Fruit fly (Drosophila melanogaster) whole organism, embryonic: ENCODE measurements around the gene Duba.

Experiments
- Ada2b ChIP-seq: fragments of 200-800 bp; sonication (Bioruptor generic); IDR thresholded peaks from 2 replicates; pipeline ENCODE4 v1.3.6; 2022; ENCODE audit warnings: missing biosample characterization, missing genetic modification characterization
- CG12071 ChIP-seq: fragments of 200-800 bp; sonication (Bioruptor generic); optimal IDR thresholded peaks from 3 replicates; lab custom pipeline; 2018; ENCODE audit warnings: missing biosample characterization, mild to moderate bottlenecking, missing genetic modification characterization
- CG12659 ChIP-seq: fragments of 200-800 bp; sonication (Bioruptor generic); optimal IDR thresholded peaks from 3 replicates; lab custom pipeline; 2017; ENCODE audit warnings: mild to moderate bottlenecking, missing biosample characterization, missing genetic modification reagents, missing genetic modification characterization
- CG15011 ChIP-seq: fragments of 200-800 bp; sonication (Bioruptor generic); optimal IDR thresholded peaks from 3 replicates; lab custom pipeline; 2018; ENCODE audit warnings: missing biosample characterization, mild to moderate bottlenecking, missing genetic modification characterization
- CG15514 ChIP-seq: fragments of 200-800 bp; sonication (Bioruptor generic); optimal IDR thresholded peaks from 3 replicates; lab custom pipeline; 2017; ENCODE audit warnings: missing biosample characterization, missing genetic modification characterization, mild to moderate bottlenecking, moderate library complexity, missing genetic modification reagents
- CG17802 ChIP-seq: fragments of 200-800 bp; sonication (Bioruptor generic); optimal IDR thresholded peaks from 2 replicates; lab custom pipeline; 2018; ENCODE audit warnings: missing biosample characterization, mild to moderate bottlenecking, missing genetic modification characterization, moderate library complexity
- CG1792 ChIP-seq: fragments of 200-800 bp; sonication (Bioruptor generic); optimal IDR thresholded peaks from 2 replicates; lab custom pipeline; 2016; ENCODE audit warnings: missing biosample characterization, missing genetic modification characterization
- CG18011 ChIP-seq: fragments of 200-800 bp; sonication (Bioruptor generic); optimal IDR thresholded peaks from 2 replicates; lab custom pipeline; 2017; ENCODE audit warnings: missing biosample characterization, missing genetic modification characterization, mild to moderate bottlenecking, moderate library complexity, missing genotype
- CG2116 ChIP-seq: fragments of 200-800 bp; sonication (Bioruptor generic); optimal IDR thresholded peaks from 3 replicates; lab custom pipeline; 2018; ENCODE audit warnings: missing biosample characterization, mild to moderate bottlenecking, missing genetic modification characterization
- CG33557 ChIP-seq: fragments of 200-800 bp; sonication (Bioruptor generic); optimal IDR thresholded peaks from 2 replicates; lab custom pipeline; 2019; ENCODE audit warnings: missing biosample characterization, mild to moderate bottlenecking, missing genetic modification characterization, moderate library complexity
- CG8944 ChIP-seq: fragments of 200-800 bp; sonication (Bioruptor generic); optimal IDR thresholded peaks from 3 replicates; lab custom pipeline; 2016; ENCODE audit warnings: missing biosample characterization, missing genetic modification characterization
- CG9797 ChIP-seq: fragments of 200-800 bp; sonication (Bioruptor generic); optimal IDR thresholded peaks from 3 replicates; lab custom pipeline; 2018; ENCODE audit warnings: missing biosample characterization, mild to moderate bottlenecking, missing genetic modification characterization
- Dfd ChIP-seq, 2 experiments: fragments of >200 bp; optimal IDR thresholded peaks; 2 replicates each; lab custom pipeline; 2017; ENCODE audit warnings: missing biosample characterization in 2 of 2, missing genetic modification characterization in 2 of 2
- Doc2 ChIP-seq: fragments of 200-800 bp; sonication (Bioruptor generic); IDR thresholded peaks from 2 replicates; pipeline ENCODE4 v1.3.6; 2022; ENCODE audit warnings: missing biosample characterization, missing genetic modification characterization
- Dp ChIP-seq: fragments of 200-800 bp; sonication (Bioruptor generic); optimal IDR thresholded peaks from 2 replicates; lab custom pipeline; 2018; ENCODE audit warnings: missing biosample characterization, mild to moderate bottlenecking, missing genetic modification characterization, moderate library complexity
- Eip74EF ChIP-seq, 2 experiments: fragments of 200-800 bp in 1 of 2; fragments of >200 bp in 1 of 2; sonication (Bioruptor generic) in 1 of 2; optimal IDR thresholded peaks; 2 replicates each; lab custom pipeline; 2017 to 2019; ENCODE audit warnings: missing biosample characterization in 2 of 2, missing genetic modification characterization in 2 of 2, mild to moderate bottlenecking in 1 of 2, moderate library complexity in 1 of 2
- Ets65A ChIP-seq: fragments of 200-800 bp; sonication (Bioruptor generic); peaks from one replicate; lab custom pipeline; 2016; ENCODE audit warnings: missing biosample characterization, missing genetic modification characterization
- Ets97D ChIP-seq: fragments of 200-800 bp; sonication (Bioruptor generic); optimal IDR thresholded peaks from 3 replicates; lab custom pipeline; 2016; ENCODE audit warnings: missing biosample characterization, missing genetic modification characterization
- Fer2 ChIP-seq: fragments of 200-800 bp; sonication (Bioruptor generic); optimal IDR thresholded peaks from 2 replicates; lab custom pipeline; 2018; ENCODE audit warnings: missing biosample characterization, mild to moderate bottlenecking, missing genetic modification characterization, moderate library complexity
- GATAe ChIP-seq: fragments of 200-800 bp; sonication (Bioruptor generic); conservative IDR thresholded peaks from 2 replicates; pipeline ENCODE4 v1.3.6; 2022; ENCODE audit warnings: missing biosample characterization, missing genetic modification characterization
- Hr78 ChIP-seq, 2 experiments: fragments of 200-800 bp in 1 of 2; fragments of >200 bp in 1 of 2; sonication (Bioruptor generic) in 1 of 2; optimal IDR thresholded peaks; 2 replicates each; lab custom pipeline; 2017 to 2019; ENCODE audit warnings: missing biosample characterization in 2 of 2, missing genetic modification characterization in 2 of 2, mild to moderate bottlenecking in 1 of 2, moderate library complexity in 1 of 2
- Lhr ChIP-seq: fragments of 200-800 bp; sonication (Bioruptor generic); optimal IDR thresholded peaks from 3 replicates; lab custom pipeline; 2017; ENCODE audit warnings: mild to moderate bottlenecking, missing biosample characterization, missing genetic modification reagents, missing genetic modification characterization
- Neu2 ChIP-seq: fragments of 200-800 bp; sonication (Bioruptor generic); optimal IDR thresholded peaks from 3 replicates; lab custom pipeline; 2016; ENCODE audit warnings: missing biosample characterization, missing genetic modification characterization, borderline replicate concordance
- Poxn ChIP-seq: fragments of 200-800 bp; sonication (Bioruptor generic); IDR thresholded peaks from 2 replicates; pipeline ENCODE4 v1.3.6; 2022; ENCODE audit warnings: missing biosample characterization, missing genetic modification characterization
- Sry-β ChIP-seq: fragments of 200-800 bp; sonication (Bioruptor generic); optimal IDR thresholded peaks from 2 replicates; lab custom pipeline; 2018; ENCODE audit warnings: missing biosample characterization, mild to moderate bottlenecking, missing genetic modification characterization, moderate library complexity
- Sry-δ ChIP-seq: fragments of 200-800 bp; sonication (Bioruptor generic); optimal IDR thresholded peaks from 2 replicates; lab custom pipeline; 2016; ENCODE audit warnings: missing biosample characterization, missing genetic modification characterization
- Trl ChIP-seq, 3 experiments: fragments of >200 bp in 2 of 3; fragments of 200-800 bp in 1 of 3; sonication (Bioruptor generic) in 1 of 3; optimal IDR thresholded peaks; 2 replicates in 1 of 3; 3 replicates in 2 of 3; lab custom pipeline; 2016 to 2017; ENCODE audit warnings: missing biosample characterization in 1 of 3, missing genetic modification characterization in 1 of 3
- amos ChIP-seq: fragments of 200-800 bp; sonication (Bioruptor generic); IDR thresholded peaks from 2 replicates; pipeline ENCODE4 v1.3.6; 2022; ENCODE audit warnings: missing biosample characterization, missing genetic modification characterization; ENCODE audit not compliant: partially characterized antibody
- ara ChIP-seq: fragments of 200-800 bp; sonication (Bioruptor generic); IDR thresholded peaks from 2 replicates; pipeline ENCODE4 v1.3.6; 2022; ENCODE audit warnings: missing biosample characterization, missing genetic modification characterization
- cg ChIP-seq: fragments of 200-800 bp; sonication (Bioruptor generic); optimal IDR thresholded peaks from 3 replicates; lab custom pipeline; 2019; ENCODE audit warnings: missing biosample characterization, mild to moderate bottlenecking, missing genetic modification characterization, moderate library complexity
- chif ChIP-seq, 2 experiments: fragments of 200-800 bp; sonication (Bioruptor generic); optimal IDR thresholded peaks; 3 replicates each; lab custom pipeline; 2016; ENCODE audit warnings: missing biosample characterization in 2 of 2, missing genetic modification characterization in 2 of 2
- dm ChIP-seq: fragments of 200-800 bp; sonication (Bioruptor generic); optimal IDR thresholded peaks from 3 replicates; lab custom pipeline; 2016; ENCODE audit warnings: missing biosample characterization, missing genetic modification characterization
- dmrt99B ChIP-seq: fragments of 200-800 bp; sonication (Bioruptor generic); optimal IDR thresholded peaks from 2 replicates; lab custom pipeline; 2018; ENCODE audit warnings: missing biosample characterization, mild to moderate bottlenecking, missing genetic modification characterization, moderate library complexity
- eve ChIP-seq, 2 experiments: fragments of >200 bp; optimal IDR thresholded peaks; 2 replicates each; lab custom pipeline; 2017; ENCODE audit warnings: missing biosample characterization in 2 of 2, missing genetic modification characterization in 2 of 2
- ewg ChIP-seq: fragments of 200-800 bp; sonication (Bioruptor generic); optimal IDR thresholded peaks from 3 replicates; lab custom pipeline; 2017; ENCODE audit warnings: mild to moderate bottlenecking, missing biosample characterization, missing genetic modification reagents, missing genetic modification characterization
- fd102C ChIP-seq: fragments of 200-800 bp; sonication (Bioruptor generic); optimal IDR thresholded peaks from 2 replicates; lab custom pipeline; 2018; ENCODE audit warnings: missing biosample characterization, mild to moderate bottlenecking, missing genetic modification characterization, moderate library complexity
- fd64A ChIP-seq: fragments of 200-800 bp; sonication (Bioruptor generic); optimal IDR thresholded peaks from 3 replicates; lab custom pipeline; 2018; ENCODE audit warnings: missing biosample characterization, mild to moderate bottlenecking, missing genetic modification characterization
- knrl ChIP-seq: fragments of 200-800 bp; sonication (Bioruptor generic); IDR thresholded peaks from 3 replicates; pipeline ENCODE4 v1.3.6; 2022; ENCODE audit warnings: missing biosample characterization, missing genetic modification characterization; ENCODE audit not compliant: partially characterized antibody
- lov ChIP-seq, 2 experiments: fragments of 200-800 bp in 1 of 2; fragments of >200 bp in 1 of 2; sonication (Bioruptor generic) in 1 of 2; IDR thresholded peaks in 1 of 2; optimal IDR thresholded peaks in 1 of 2; 2 replicates in 1 of 2; 3 replicates in 1 of 2; pipeline versions ENCODE4 v1.3.6 to Lab custom; 2017 to 2022; ENCODE audit warnings: missing biosample characterization in 1 of 2, missing genetic modification characterization in 1 of 2
- mirr ChIP-seq: fragments of 200-800 bp; sonication (Bioruptor generic); optimal IDR thresholded peaks from 3 replicates; lab custom pipeline; 2018; ENCODE audit warnings: missing biosample characterization, mild to moderate bottlenecking, missing genetic modification characterization
- pb ChIP-seq: fragments of 200-800 bp; sonication (Bioruptor generic); optimal IDR thresholded peaks from 3 replicates; lab custom pipeline; 2016; ENCODE audit warnings: missing biosample characterization, missing genetic modification characterization
- pho ChIP-seq: fragments of 200-800 bp; sonication (Bioruptor generic); optimal IDR thresholded peaks from 2 replicates; lab custom pipeline; 2016; ENCODE audit warnings: missing biosample characterization, missing genetic modification characterization
- pzg ChIP-seq: fragments of 200-800 bp; sonication (Bioruptor generic); optimal IDR thresholded peaks from 3 replicates; lab custom pipeline; 2018; ENCODE audit warnings: missing biosample characterization, mild to moderate bottlenecking, missing genetic modification characterization, moderate library complexity
- ranshi ChIP-seq: fragments of 200-800 bp; sonication (Bioruptor generic); IDR thresholded peaks from 2 replicates; pipeline ENCODE4 v1.3.6; 2022; ENCODE audit warnings: missing biosample characterization, missing genetic modification characterization
- sr ChIP-seq: fragments of 200-800 bp; sonication (Bioruptor generic); IDR thresholded peaks from 3 replicates; pipeline ENCODE4 v1.3.6; 2022; ENCODE audit warnings: missing biosample characterization, missing genetic modification characterization
- ssp ChIP-seq: fragments of 200-800 bp; sonication (Bioruptor generic); IDR thresholded peaks from 2 replicates; pipeline ENCODE4 v1.3.6; 2022; ENCODE audit warnings: missing biosample characterization, missing genetic modification characterization
- unc-4 ChIP-seq: fragments of 200-800 bp; sonication (Bioruptor generic); IDR thresholded peaks from 2 replicates; pipeline ENCODE4 v1.3.6; 2022; ENCODE audit warnings: missing biosample characterization, missing genetic modification characterization; ENCODE audit not compliant: partially characterized antibody
- z ChIP-seq: fragments of 200-800 bp; sonication (Bioruptor generic); IDR thresholded peaks from 3 replicates; pipeline ENCODE4 v1.3.6; 2022; ENCODE audit warnings: missing biosample characterization, missing genetic modification characterization

The Duba gene

dm6 chr3L:11609153-11609809, at the start of gene Duba (continued):
- 0 out of 3 replicates have a peak, but pooled peaks have one; percentile 6 for TF ChIP-seq knrl (GFP tag; lab: Robert Waterston, UW)
- TF ChIP-seq pzg (GFP tag; lab: Kevin White, UChicago): peak; percentile 51
- no peak for TF ChIP-seq Fer2
- TF ChIP-seq pho (GFP tag; lab: Kevin White, UChicago): no peak
- TF ChIP-seq Trl (optimal IDR thresholded peaks at IDR 0.05; lab: Kevin White, UChicago): no peak
- no peak for TF ChIP-seq Trl (GFP tag; optimal IDR thresholded peaks at IDR 0.05; lab: Kevin White, UChicago)
- TF ChIP-seq CG9797 (GFP tag; lab: Kevin White, UChicago): peak; percentile 55
- no peak for TF ChIP-seq chif (GFP tag; optimal IDR thresholded peaks at IDR 0.05; lab: Kevin White, UChicago)
- TF ChIP-seq eve (GFP tag; optimal IDR thresholded peaks at IDR 0.05; lab: Kevin White, UChicago): no peak
- TF ChIP-seq CG15514 (GFP tag; lab: Kevin White, UChicago): peak; percentile 13
- TF ChIP-seq ewg (GFP tag; lab: Kevin White, UChicago): no peak
- TF ChIP-seq Ets97D (GFP tag; lab: Kevin White, UChicago): peak; percentile 36
- peak; percentile 40 for TF ChIP-seq Ets65A
- TF ChIP-seq Lhr (GFP tag; lab: Kevin White, UChicago): peak; percentile 56
- no peak for TF ChIP-seq CG8944 (GFP tag; lab: Kevin White, UChicago)
- TF ChIP-seq fd102C (GFP tag; lab: Kevin White, UChicago): no peak
- TF ChIP-seq Dp (GFP tag; lab: Kevin White, UChicago): peak; percentile 1
- no peak for TF ChIP-seq pb (GFP tag; lab: Kevin White, UChicago)
- no peak for TF ChIP-seq dm (GFP tag; lab: Kevin White, UChicago)
- TF ChIP-seq CG33557: no peak
- TF ChIP-seq ssp: peak; percentile 95
- TF ChIP-seq CG2116 (GFP tag; lab: Kevin White, UChicago): peak; percentile 89
- no peak for TF ChIP-seq Eip74EF (GFP tag; optimal IDR thresholded peaks at IDR 0.05; lab: Kevin White, UChicago)
- no peak for TF ChIP-seq dmrt99B (tag; lab: Kevin White, UChicago)
- TF ChIP-seq CG15011 (GFP tag; lab: Kevin White, UChicago): no peak
- TF ChIP-seq Poxn: no peak
- no peak for TF ChIP-seq lov (optimal IDR thresholded peaks at IDR 0.05; lab: Kevin White, UChicago)
- no peak for TF ChIP-seq lov (GFP tag; IDR thresholded peaks at IDR 0.05; lab: Robert Waterston, UW)
- TF ChIP-seq fd64A (GFP tag; lab: Kevin White, UChicago): no peak
- TF ChIP-seq CG1792 (GFP tag; lab: Kevin White, UChicago): no peak
- peak; percentile 84 for TF ChIP-seq cg
- no peak for TF ChIP-seq ara
- TF ChIP-seq mirr (GFP tag; lab: Kevin White, UChicago): no peak
- TF ChIP-seq CG12071 (GFP tag; lab: Kevin White, UChicago): no peak
- TF ChIP-seq Sry-β (GFP tag; lab: Kevin White, UChicago): no peak
- peak; percentile 39 for TF ChIP-seq CG12659 (GFP tag; lab: Kevin White, UChicago)
- TF ChIP-seq Doc2 (GFP tag; lab: Robert Waterston, UW): no peak
- TF ChIP-seq Ada2b (GFP tag; lab: Robert Waterston, UW): no peak
- TF ChIP-seq z (GFP tag; lab: Robert Waterston, UW): no peak
- TF ChIP-seq ranshi (GFP tag; lab: Robert Waterston, UW): no peak
- TF ChIP-seq unc-4 (GFP tag; lab: Robert Waterston, UW): no peak
- no peak for TF ChIP-seq Neu2 (GFP tag; lab: Kevin White, UChicago)
- TF ChIP-seq Dfd (GFP tag; optimal IDR thresholded peaks at IDR 0.05; lab: Kevin White, UChicago): peak in 1 of 2 experiments; percentile 31
- TF ChIP-seq sr (GFP tag; lab: Robert Waterston, UW): no peak
- peak; percentile 46 for TF ChIP-seq Sry-δ
- no peak for TF ChIP-seq Hr78 (GFP tag; optimal IDR thresholded peaks at IDR 0.05; lab: Kevin White, UChicago)
- 0 out of 2 replicates have a peak, but pooled peaks have one; percentile 11 for TF ChIP-seq amos (GFP tag; lab: Robert Waterston, UW)
- no peak for TF ChIP-seq GATAe (GFP tag; lab: Robert Waterston, UW)
- peak; percentile 72 for TF ChIP-seq CG17802 (tag; lab: Kevin White, UChicago)
- TF ChIP-seq CG18011 (GFP tag; lab: Kevin White, UChicago): no peak
